Fruit fly (Drosophila melanogaster) whole organism, embryonic: Measurements from ENCODE around the gene Set2.

ENCODE experiments used
- Adf1 ChIP-seq: fragments of 200-800 bp; sonication (Bioruptor generic); IDR thresholded peaks from 2 replicates; pipeline ENCODE4 v1.3.6; 2022; ENCODE audit warnings: missing biosample characterization, missing genetic modification characterization
- CG10147 ChIP-seq: fragments of 200-800 bp; sonication (Bioruptor generic); optimal IDR thresholded peaks from 2 replicates; lab custom pipeline; 2019; ENCODE audit warnings: missing biosample characterization, mild to moderate bottlenecking, missing genetic modification characterization, moderate library complexity
- CG11504 ChIP-seq: fragments of 200-800 bp; sonication (Bioruptor generic); optimal IDR thresholded peaks from 3 replicates; lab custom pipeline; 2019; ENCODE audit warnings: missing biosample characterization, mild to moderate bottlenecking, missing genetic modification characterization, moderate library complexity
- CG12659 ChIP-seq: fragments of 200-800 bp; sonication (Bioruptor generic); optimal IDR thresholded peaks from 3 replicates; lab custom pipeline; 2017; ENCODE audit warnings: mild to moderate bottlenecking, missing biosample characterization, missing genetic modification reagents, missing genetic modification characterization
- CG14965 ChIP-seq: fragments of 200-800 bp; sonication (Bioruptor generic); optimal IDR thresholded peaks from 2 replicates; lab custom pipeline; 2016; ENCODE audit warnings: missing biosample characterization, missing genetic modification characterization, borderline replicate concordance
- CG1529 ChIP-seq: fragments of 200-800 bp; sonication (Bioruptor generic); optimal IDR thresholded peaks from 3 replicates; lab custom pipeline; 2018; ENCODE audit warnings: missing biosample characterization, missing genetic modification characterization
- CG17361 ChIP-seq: fragments of 200-800 bp; sonication (Bioruptor generic); IDR thresholded peaks from 3 replicates; pipeline ENCODE4 v1.3.6; 2022; ENCODE audit warnings: missing biosample characterization, missing genetic modification characterization
- CG18599 ChIP-seq: fragments of 200-800 bp; sonication (Bioruptor generic); optimal IDR thresholded peaks from 3 replicates; lab custom pipeline; 2017; ENCODE audit warnings: missing biosample characterization, missing genetic modification characterization, mild to moderate bottlenecking, moderate library complexity, missing genetic modification reagents
- CG2678 ChIP-seq: fragments of 200-800 bp; sonication (Bioruptor generic); optimal IDR thresholded peaks from 3 replicates; lab custom pipeline; 2019; ENCODE audit warnings: missing biosample characterization, mild to moderate bottlenecking, missing genetic modification characterization, moderate library complexity
- CG3163 ChIP-seq: fragments of 200-800 bp; sonication (Bioruptor generic); optimal IDR thresholded peaks from 3 replicates; lab custom pipeline; 2016; ENCODE audit warnings: missing biosample characterization, missing genetic modification characterization
- CG32772 ChIP-seq: fragments of 200-800 bp; sonication (Bioruptor generic); IDR thresholded peaks from 2 replicates; pipeline ENCODE4 v1.3.6; 2022; ENCODE audit warnings: missing biosample characterization, missing genetic modification characterization
- CG4282 ChIP-seq: fragments of 200-800 bp; sonication (Bioruptor generic); optimal IDR thresholded peaks from 2 replicates; lab custom pipeline; 2016; ENCODE audit warnings: missing biosample characterization, missing genetic modification characterization
- CG4617 ChIP-seq: fragments of 200-800 bp; sonication (Bioruptor generic); optimal IDR thresholded peaks from 3 replicates; lab custom pipeline; 2016; ENCODE audit warnings: missing biosample characterization, missing genetic modification characterization, borderline replicate concordance
- CG7963 ChIP-seq: fragments of 200-800 bp; sonication (Bioruptor generic); IDR thresholded peaks from 3 replicates; pipeline ENCODE4 v1.3.6; 2022; ENCODE audit warnings: missing biosample characterization, missing genetic modification characterization; ENCODE audit not compliant: partially characterized antibody
- CG8359 ChIP-seq: fragments of 200-800 bp; sonication (Bioruptor generic); optimal IDR thresholded peaks from 2 replicates; lab custom pipeline; 2017; ENCODE audit warnings: missing biosample characterization, mild to moderate bottlenecking, missing genetic modification characterization, borderline replicate concordance
- CoRest ChIP-seq: fragments of 200-800 bp; sonication (Bioruptor generic); optimal IDR thresholded peaks from 3 replicates; lab custom pipeline; 2018; ENCODE audit warnings: missing biosample characterization, mild to moderate bottlenecking, missing genetic modification characterization, moderate library complexity
- D ChIP-seq, 2 experiments: fragments of 200-800 bp in 1 of 2; fragments of >200 bp in 1 of 2; sonication (Bioruptor generic) in 1 of 2; optimal IDR thresholded peaks; 2 replicates in 1 of 2; 3 replicates in 1 of 2; lab custom pipeline; 2017; ENCODE audit warnings: mild to moderate bottlenecking in 1 of 2, missing biosample characterization in 1 of 2, missing genetic modification characterization in 1 of 2, missing genetic modification reagents in 1 of 2
- Gug ChIP-seq: fragments of 200-800 bp; sonication (Bioruptor generic); IDR thresholded peaks from 4 replicates; pipeline ENCODE4 v1.3.6; 2022; ENCODE audit warnings: missing biosample characterization, missing genetic modification characterization
- HHEX ChIP-seq: fragments of 200-800 bp; sonication (Bioruptor generic); optimal IDR thresholded peaks from 3 replicates; lab custom pipeline; 2017; ENCODE audit warnings: missing biosample characterization, mild to moderate bottlenecking, missing genetic modification characterization, missing genetic modification reagents
- Hand ChIP-seq: fragments of 200-800 bp; sonication (Bioruptor generic); optimal IDR thresholded peaks from 2 replicates; lab custom pipeline; 2017; ENCODE audit warnings: mild to moderate bottlenecking, missing biosample characterization, missing genetic modification reagents, missing genetic modification characterization
- Lpt ChIP-seq: fragments of >200 bp; optimal IDR thresholded peaks from 2 replicates; lab custom pipeline; 2018; ENCODE audit warnings: missing biosample characterization, missing genetic modification characterization
- Nf-YB ChIP-seq: fragments of 200-800 bp; sonication (Bioruptor generic); optimal IDR thresholded peaks from 3 replicates; lab custom pipeline; 2019; ENCODE audit warnings: missing biosample characterization, mild to moderate bottlenecking, missing genetic modification characterization, moderate library complexity
- Rx ChIP-seq: fragments of 200-800 bp; sonication (Bioruptor generic); IDR thresholded peaks from 2 replicates; pipeline ENCODE4 v1.3.6; 2022; ENCODE audit warnings: missing biosample characterization, missing genetic modification characterization
- TFAM ChIP-seq: fragments of 200-800 bp; sonication (Bioruptor generic); optimal IDR thresholded peaks from 2 replicates; lab custom pipeline; 2017; ENCODE audit warnings: missing biosample characterization, missing genetic modification characterization, inconsistent platforms
- Xrp1 ChIP-seq: fragments of 200-800 bp; sonication (Bioruptor generic); IDR thresholded peaks from 2 replicates; pipeline ENCODE4 v1.3.6; 2022; ENCODE audit warnings: missing biosample characterization, missing genetic modification characterization
- ab ChIP-seq: fragments of 200-800 bp; sonication (Bioruptor generic); optimal IDR thresholded peaks from 2 replicates; lab custom pipeline; 2016; ENCODE audit warnings: missing biosample characterization, missing genetic modification characterization
- ase ChIP-seq: fragments of 200-800 bp; sonication (Bioruptor generic); IDR thresholded peaks from 3 replicates; pipeline ENCODE4 v1.3.6; 2022; ENCODE audit warnings: missing biosample characterization, missing genetic modification characterization
- ci ChIP-seq: fragments of 200-800 bp; sonication (Bioruptor generic); IDR thresholded peaks from 3 replicates; pipeline ENCODE4 v1.3.6; 2022; ENCODE audit warnings: missing biosample characterization, missing genetic modification characterization
- eve ChIP-seq, 2 experiments: fragments of >200 bp; optimal IDR thresholded peaks; 2 replicates each; lab custom pipeline; 2017; ENCODE audit warnings: missing biosample characterization in 2 of 2, missing genetic modification characterization in 2 of 2
- exex ChIP-seq: fragments of 200-800 bp; sonication (Bioruptor generic); optimal IDR thresholded peaks from 4 replicates; lab custom pipeline; 2018; ENCODE audit warnings: missing biosample characterization, mild to moderate bottlenecking, missing genetic modification characterization, moderate library complexity
- eyg ChIP-seq: fragments of 200-800 bp; sonication (Bioruptor generic); optimal IDR thresholded peaks from 3 replicates; lab custom pipeline; 2016; ENCODE audit warnings: missing biosample characterization, missing genetic modification characterization
- her ChIP-seq: fragments of 200-800 bp; sonication (Bioruptor generic); optimal IDR thresholded peaks from 2 replicates; lab custom pipeline; 2016; ENCODE audit warnings: missing biosample characterization, missing genetic modification characterization
- klu ChIP-seq: fragments of 200-800 bp; sonication (Bioruptor generic); IDR thresholded peaks from 2 replicates; pipeline ENCODE4 v1.3.6; 2022; ENCODE audit warnings: missing biosample characterization, missing genetic modification characterization
- kni ChIP-seq: fragments of 200-800 bp; sonication (Bioruptor generic); optimal IDR thresholded peaks from 3 replicates; lab custom pipeline; 2017; ENCODE audit warnings: mild to moderate bottlenecking, missing biosample characterization, missing genetic modification reagents, missing genetic modification characterization
- lbe ChIP-seq: fragments of 200-800 bp; sonication (Bioruptor generic); optimal IDR thresholded peaks from 2 replicates; lab custom pipeline; 2016; ENCODE audit warnings: missing biosample characterization, mild to moderate bottlenecking, missing genetic modification characterization
- lmd ChIP-seq: fragments of 200-800 bp; sonication (Bioruptor generic); IDR thresholded peaks from 2 replicates; pipeline ENCODE4 v1.3.6; 2022; ENCODE audit warnings: missing biosample characterization, missing genetic modification characterization
- org-1 ChIP-seq: fragments of 200-800 bp; sonication (Bioruptor generic); optimal IDR thresholded peaks from 2 replicates; lab custom pipeline; 2017; ENCODE audit warnings: missing biosample characterization, missing genetic modification characterization
- pb ChIP-seq: fragments of 200-800 bp; sonication (Bioruptor generic); optimal IDR thresholded peaks from 3 replicates; lab custom pipeline; 2016; ENCODE audit warnings: missing biosample characterization, missing genetic modification characterization
- pho ChIP-seq: fragments of 200-800 bp; sonication (Bioruptor generic); optimal IDR thresholded peaks from 2 replicates; lab custom pipeline; 2016; ENCODE audit warnings: missing biosample characterization, missing genetic modification characterization
- rib ChIP-seq: fragments of 200-800 bp; sonication (Bioruptor generic); IDR thresholded peaks from 2 replicates; pipeline ENCODE4 v1.3.6; 2022; ENCODE audit warnings: missing biosample characterization, missing genetic modification characterization
- sd ChIP-seq: fragments of 200-800 bp; sonication (Bioruptor generic); optimal IDR thresholded peaks from 3 replicates; lab custom pipeline; 2018; ENCODE audit warnings: missing biosample characterization, mild to moderate bottlenecking, missing genetic modification characterization, moderate library complexity
- sens ChIP-seq: fragments of 200-800 bp; sonication (Bioruptor generic); peaks from one replicate; lab custom pipeline; 2016; ENCODE audit warnings: missing biosample characterization, missing genetic modification characterization
- seq ChIP-seq: fragments of 200-800 bp; sonication (Bioruptor generic); IDR thresholded peaks from 2 replicates; pipeline ENCODE4 v1.3.6; 2022; ENCODE audit warnings: missing biosample characterization, missing genetic modification characterization
- shn ChIP-seq: fragments of 200-800 bp; sonication (Bioruptor generic); optimal IDR thresholded peaks from 3 replicates; lab custom pipeline; 2016; ENCODE audit warnings: missing biosample characterization, missing genetic modification characterization
- tll ChIP-seq, 2 experiments: fragments of 200-800 bp in 1 of 2; fragments of >200 bp in 1 of 2; sonication (Bioruptor generic) in 1 of 2; optimal IDR thresholded peaks; 2 replicates each; lab custom pipeline; 2017 to 2019; ENCODE audit warnings: missing biosample characterization in 2 of 2, missing genetic modification characterization in 2 of 2, mild to moderate bottlenecking in 1 of 2, moderate library complexity in 1 of 2
- zen2 ChIP-seq: fragments of 200-800 bp; sonication (Bioruptor generic); IDR thresholded peaks from 3 replicates; pipeline ENCODE4 v1.3.6; 2022; ENCODE audit warnings: missing biosample characterization, missing genetic modification characterization; ENCODE audit not compliant: partially characterized antibody

Gene Set2

DNA sequence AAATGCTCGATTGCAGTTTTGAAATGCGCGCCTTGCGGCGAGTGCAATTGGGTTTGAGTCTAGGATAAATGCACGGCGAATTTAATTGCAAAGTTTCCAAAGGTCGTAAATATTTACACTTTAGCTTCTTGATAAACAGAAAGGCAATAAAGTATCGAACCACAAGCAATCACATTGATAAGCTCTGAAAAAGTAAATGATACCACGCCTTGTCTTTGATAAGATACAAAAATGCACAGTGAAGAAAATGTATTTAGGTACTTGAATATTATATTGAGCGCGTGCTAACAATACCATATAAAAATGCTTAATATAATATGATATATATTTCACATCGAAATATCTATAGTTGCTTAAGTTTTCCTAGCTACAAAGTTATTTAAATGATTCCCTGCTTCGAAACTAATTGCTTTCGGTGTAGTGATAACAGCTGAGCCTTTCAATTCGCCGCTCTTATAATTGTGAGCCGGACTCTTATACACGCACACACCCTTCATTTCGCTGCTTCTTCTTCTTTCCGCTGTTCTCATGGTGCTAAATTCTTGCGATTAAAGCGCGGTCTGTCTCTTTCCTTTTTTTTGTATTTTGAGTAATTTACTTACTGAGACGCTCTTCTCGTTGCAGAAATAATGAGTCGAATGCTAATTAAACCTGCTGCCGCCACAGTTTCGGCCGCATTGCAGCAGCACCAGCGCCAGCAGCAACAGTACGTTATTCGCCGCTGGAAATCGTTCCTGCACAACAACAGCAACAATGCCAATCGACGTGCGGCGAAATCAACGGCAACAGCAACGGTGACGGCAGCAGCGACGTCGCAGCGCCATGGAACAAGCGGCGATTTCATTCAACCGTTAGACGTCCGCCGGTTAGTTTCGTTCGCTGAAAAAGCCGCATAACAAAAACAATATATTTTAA lies 39.5 kb upstream of the Set2 start (continued):
- TF ChIP-seq shn (GFP tag; lab: Kevin White, UChicago): no peak
- no peak for TF ChIP-seq tll (GFP tag; optimal IDR thresholded peaks at IDR 0.05; lab: Kevin White, UChicago)
- TF ChIP-seq CG4282 (GFP tag; lab: Kevin White, UChicago): no peak
- peak; percentile 83 for TF ChIP-seq CG11504
- TF ChIP-seq CG7963 (GFP tag; lab: Robert Waterston, UW): no peak
- peak; percentile 92 for TF ChIP-seq CG17361 (GFP tag; lab: Robert Waterston, UW)
- TF ChIP-seq ab: peak; percentile 18
- TF ChIP-seq CG4617 (GFP tag; lab: Kevin White, UChicago): peak; percentile 39
- peak; percentile 65; the same call in 1 of the 3 replicates for TF ChIP-seq ase (GFP tag; lab: Robert Waterston, UW)

DNA sequence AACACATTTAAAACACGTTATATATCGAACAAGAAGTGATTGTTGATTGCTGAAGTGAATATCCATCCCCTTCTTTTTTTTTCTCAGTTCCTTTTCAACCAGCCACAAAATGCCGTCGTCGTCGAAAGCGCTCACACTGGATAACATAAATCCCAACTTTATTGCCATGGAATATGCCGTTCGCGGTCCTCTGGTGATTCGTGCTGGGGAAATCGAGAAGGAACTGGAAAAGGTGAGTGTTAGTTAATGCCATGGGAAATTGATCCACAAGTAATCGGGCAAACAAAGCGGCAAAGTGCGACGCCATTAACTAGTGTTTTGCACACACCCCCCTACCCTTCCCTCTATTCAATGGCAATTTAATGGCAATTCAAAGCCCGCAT lies 38.9 kb upstream of the Set2 start:
- TF ChIP-seq Adf1 (GFP tag; lab: Robert Waterston, UW) (peak; percentile 35; the same call in 1 of the 2 replicates), sens (GFP tag; lab: Kevin White, UChicago) (peak; percentile 14), D (optimal IDR thresholded peaks at IDR 0.05; lab: Kevin White, UChicago) (no peak), D (GFP tag; optimal IDR thresholded peaks at IDR 0.05; lab: Kevin White, UChicago) (no peak), Lpt (GFP tag; lab: Kevin White, UChicago) (no peak), Gug (GFP tag; lab: Robert Waterston, UW) (no peak), rib (peak; percentile 38; the same call in 1 of the 2 replicates), ci (GFP tag; lab: Robert Waterston, UW) (0 out of 3 replicates have a peak, but pooled peaks have one; percentile 6), CG12659 (GFP tag; lab: Kevin White, UChicago) (no peak), pho (GFP tag; lab: Kevin White, UChicago) (no peak), seq (no peak)

DNA sequence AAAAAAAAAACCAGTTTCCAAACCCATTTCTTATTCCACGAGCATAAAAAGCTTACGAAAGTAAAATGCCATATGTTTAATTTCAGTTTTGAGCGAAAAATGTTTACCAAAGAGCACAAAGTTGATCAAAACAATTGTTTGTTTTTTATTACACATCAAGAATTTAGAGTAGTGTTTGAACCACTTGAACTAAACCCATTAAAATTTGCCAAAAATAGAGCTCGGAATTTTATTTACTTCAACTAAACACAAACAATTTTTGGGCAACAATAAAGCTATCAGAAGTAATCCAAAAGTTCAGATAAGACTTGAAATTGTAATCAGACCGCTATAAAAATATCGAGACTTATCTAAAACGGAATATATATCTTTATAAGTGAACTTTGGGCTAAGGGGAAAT lies 38.1 kb upstream of the Set2 start:
- no peak for TF ChIP-seq CoRest (tag; lab: Kevin White, UChicago)
- no peak for TF ChIP-seq org-1 (GFP tag; lab: Kevin White, UChicago)
- no peak for TF ChIP-seq CG14965 (GFP tag; lab: Kevin White, UChicago)
- TF ChIP-seq Hand (GFP tag; lab: Kevin White, UChicago): no peak
- peak; percentile 16 for TF ChIP-seq sd (tag; lab: Kevin White, UChicago)
- peak; percentile 14 for TF ChIP-seq CG2678 (tag; lab: Kevin White, UChicago)
- no peak for TF ChIP-seq HHEX
- TF ChIP-seq lbe (GFP tag; lab: Kevin White, UChicago): no peak
- TF ChIP-seq Nf-YB: no peak
- TF ChIP-seq eve (GFP tag; optimal IDR thresholded peaks at IDR 0.05; lab: Kevin White, UChicago): peak in 1 of 2 experiments; percentile 69
- no peak for TF ChIP-seq lmd
- no peak for TF ChIP-seq Xrp1 (GFP tag; lab: Robert Waterston, UW)
- TF ChIP-seq exex (tag; lab: Kevin White, UChicago): peak; percentile 4
- TF ChIP-seq CG3163: no peak
- no peak for TF ChIP-seq CG32772 (GFP tag; lab: Robert Waterston, UW)
- TF ChIP-seq kni (GFP tag; lab: Kevin White, UChicago): no peak
- TF ChIP-seq eyg (GFP tag; lab: Kevin White, UChicago): no peak
- TF ChIP-seq her (GFP tag; lab: Kevin White, UChicago): no peak
- TF ChIP-seq CG8359: no peak
- TF ChIP-seq zen2 (GFP tag; lab: Robert Waterston, UW): no peak
- no peak for TF ChIP-seq CG10147
- no peak for TF ChIP-seq CG18599
- TF ChIP-seq CG1529 (GFP tag; lab: Kevin White, UChicago): no peak
- no peak for TF ChIP-seq klu (GFP tag; lab: Robert Waterston, UW)
- TF ChIP-seq TFAM (GFP tag; lab: Kevin White, UChicago): no peak
- TF ChIP-seq Rx: no peak
- TF ChIP-seq pb (GFP tag; lab: Kevin White, UChicago): no peak
